Worm (Caenorhabditis elegans) whole organism, L4/young adult: ENCODE data around the gene fbxb-29.
"Not testable (repeated sequence)": the region's sequence is repeated elsewhere in the genome, so short reads cannot be mapped to it uniquely, and the experiment has no call there.

ENCODE experiments used
- W03F9.2 ChIP-seq: fragments of 150-350 bp; optimal IDR thresholded peaks from 2 replicates; lab custom pipeline; 2014; ENCODE audit warnings: missing biosample characterization, missing genetic modification characterization
- dao-5 ChIP-seq: sonication (generic microtip); optimal IDR thresholded peaks from 2 replicates; lab custom pipeline; 2016; ENCODE audit warnings: missing genotype, missing genetic modification characterization, moderate library complexity, missing compliant biosample characterization
- him-1 ChIP-seq: sonication (generic microtip); optimal IDR thresholded peaks from 2 replicates; lab custom pipeline; 2016; ENCODE audit warnings: missing genotype, missing genetic modification reagents, missing genetic modification characterization, missing compliant biosample characterization

Gene fbxb-29

ce11 chrII:999493-999892 lies at the start of gene fbxb-29:
TSS of gene fbxb-29 (minus strand) at chrII:999593.
- TF ChIP-seq him-1 (tag; lab: Kevin White, UChicago): no peak
- TF ChIP-seq dao-5 (tag; lab: Kevin White, UChicago): no peak
- TF ChIP-seq W03F9.2 (tag; lab: Kevin White, UChicago): no peak

- TF ChIP-seq dao-5 (tag; lab: Kevin White, UChicago) (no peak), him-1 (tag; lab: Kevin White, UChicago) (no peak), W03F9.2 (tag; lab: Kevin White, UChicago) (no peak)
These were observed 47.5 kb upstream of the fbxb-29 start for ce11 chrII:1046937-1047336.

- no peak for TF ChIP-seq him-1 (tag; lab: Kevin White, UChicago)
- no peak for TF ChIP-seq dao-5 (tag; lab: Kevin White, UChicago)
- TF ChIP-seq W03F9.2 (tag; lab: Kevin White, UChicago): no peak
These were observed 46.3 kb upstream of the fbxb-29 start, which contains the start of gene str-148 for ce11 chrII:1045692-1046091. TSS of gene str-148 (plus strand) at chrII:1045992.

ce11 chrII:1043932-1044331 lies 44.5 kb upstream of the fbxb-29 start, which contains the start of gene fbxb-45:
TSS of gene fbxb-45 (minus strand) at chrII:1044032.
- not testable (repeated sequence) for TF ChIP-seq W03F9.2, him-1, dao-5 (tag; lab: Kevin White, UChicago)

- no peak for TF ChIP-seq him-1 (tag; lab: Kevin White, UChicago)
- no peak for TF ChIP-seq W03F9.2 (tag; lab: Kevin White, UChicago)
- TF ChIP-seq dao-5 (tag; lab: Kevin White, UChicago): no peak
These were observed 42.8 kb upstream of the fbxb-29 start, which contains the start of gene fbxb-41 for ce11 chrII:1042227-1042626. TSS of gene fbxb-41 (minus strand) at chrII:1042327.

- no peak for TF ChIP-seq dao-5 (tag; lab: Kevin White, UChicago)
- no peak for TF ChIP-seq him-1 (tag; lab: Kevin White, UChicago)
- TF ChIP-seq W03F9.2 (tag; lab: Kevin White, UChicago): no peak
These were observed 41.1 kb upstream of the fbxb-29 start, which contains the start of gene fbxb-39 for ce11 chrII:1040464-1040863. TSS of gene fbxb-39 (minus strand) at chrII:1040564.

ce11 chrII:1028602-1029001 lies 29.2 kb upstream of the fbxb-29 start, which contains the start of gene math-34:
TSS of gene math-34 (plus strand) at chrII:1028972.
- TF ChIP-seq him-1 (tag; lab: Kevin White, UChicago): no peak
- TF ChIP-seq dao-5 (tag; lab: Kevin White, UChicago): no peak
- TF ChIP-seq W03F9.2 (tag; lab: Kevin White, UChicago): no peak

ce11 chrII:1026670-1027069 lies 27.3 kb upstream of the fbxb-29 start, which contains the start of gene M01D1.12:
TSS of gene M01D1.12 (plus strand) at chrII:1026970.
- TF ChIP-seq him-1 (tag; lab: Kevin White, UChicago) (no peak), dao-5 (tag; lab: Kevin White, UChicago) (no peak), W03F9.2 (tag; lab: Kevin White, UChicago) (no peak)

- not testable (repeated sequence) for TF ChIP-seq him-1, dao-5, W03F9.2 (tag; lab: Kevin White, UChicago)
These were observed 25.3 kb upstream of the fbxb-29 start, which contains the start of gene btb-11 for ce11 chrII:1024684-1025083. TSS of gene btb-11 (minus strand) at chrII:1024784.

ce11 chrII:1006375-1006774 lies 7.0 kb upstream of the fbxb-29 start, which contains the start of gene F45D11.14:
TSS of gene F45D11.14 (minus strand) at chrII:1006475.
- not testable (repeated sequence) for TF ChIP-seq W03F9.2, him-1, dao-5 (tag; lab: Kevin White, UChicago)

- TF ChIP-seq W03F9.2 (tag; lab: Kevin White, UChicago) (no peak), him-1 (tag; lab: Kevin White, UChicago) (no peak), dao-5 (tag; lab: Kevin White, UChicago) (no peak)
These were observed 2.0 kb upstream of the fbxb-29 start, which contains the start of the genes fbxb-30 and F45D11.5 for ce11 chrII:1001351-1001750. TSS of gene fbxb-30 (minus strand) at chrII:1001451. TSS of gene F45D11.5 (plus strand) at chrII:1001702.

ce11 chrII:996112-996511 lies 3.3 kb downstream of the fbxb-29 start, which contains the start of gene F45D11.11:
TSS of gene F45D11.11 (minus strand) at chrII:996212.
- not testable (repeated sequence) for TF ChIP-seq W03F9.2, dao-5, him-1 (tag; lab: Kevin White, UChicago)

ce11 chrII:994231-994630 lies 5.2 kb downstream of the fbxb-29 start, which contains the start of gene F45D11.7:
TSS of gene F45D11.7 (plus strand) at chrII:994531.
- not testable (repeated sequence) for TF ChIP-seq W03F9.2, him-1, dao-5 (tag; lab: Kevin White, UChicago)
